Worm (Caenorhabditis elegans) whole organism, midembryonic: ENCODE measurements around the gene C14C6.8.

ENCODE experiments used
- cog-1 ChIP-seq: sonication (generic microtip); optimal IDR thresholded peaks from 2 replicates; lab custom pipeline; 2016; ENCODE audit warnings: missing genetic modification characterization, missing compliant biosample characterization
- flt-1 ChIP-seq: fragments of 200-800 bp; sonication (Bioruptor generic); IDR thresholded peaks from 2 replicates; pipeline ENCODE4 v1.3.6; 2022; ENCODE audit warnings: missing genetic modification characterization, missing compliant biosample characterization
- ref-1 ChIP-seq: fragments of 200-800 bp; sonication (Bioruptor generic); conservative IDR thresholded peaks from 2 replicates; pipeline ENCODE4 v1.3.6; 2022; ENCODE audit warnings: missing genetic modification reagents, missing genetic modification characterization, missing compliant biosample characterization
- tab-1 ChIP-seq: fragments of 200-800 bp; sonication (Bioruptor generic); IDR thresholded peaks from 2 replicates; pipeline ENCODE4 v1.3.6; 2022; ENCODE audit warnings: missing genetic modification characterization, missing compliant biosample characterization
- ztf-23 ChIP-seq: fragments of 200-800 bp; sonication (Bioruptor generic); IDR thresholded peaks from 2 replicates; pipeline ENCODE4 v1.3.6; 2022; ENCODE audit warnings: missing genetic modification reagents, missing genetic modification characterization, missing compliant biosample characterization

DNA sequence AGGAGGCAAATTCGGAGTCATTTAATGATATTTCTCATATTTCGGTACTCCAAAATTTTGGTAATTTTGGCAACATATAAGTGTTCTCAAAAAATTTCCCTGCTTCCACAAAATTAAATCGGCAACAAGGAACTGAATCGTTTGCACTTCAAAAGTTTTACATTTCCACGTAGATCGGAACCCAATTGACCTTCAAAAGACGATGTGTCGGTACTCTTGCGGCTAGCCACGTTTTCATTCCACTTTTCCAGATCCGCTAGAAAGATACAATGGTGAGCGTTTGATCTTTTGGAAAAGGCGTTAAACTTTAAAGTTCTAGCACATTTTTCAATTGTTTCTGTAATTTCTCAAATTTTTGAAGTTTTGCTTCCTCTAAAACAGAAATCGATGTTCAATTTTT lies 44.0 kb upstream of the C14C6.8 start:
- TF ChIP-seq ref-1 (GFP tag; lab: Robert Waterston, UW), result no peak
- no peak for TF ChIP-seq flt-1 (GFP tag; lab: Robert Waterston, UW)
- no peak for TF ChIP-seq tab-1 (GFP tag; lab: Robert Waterston, UW)
- TF ChIP-seq cog-1, result no peak
- TF ChIP-seq ztf-23 (GFP tag; lab: Robert Waterston, UW), result no peak
